Fruit fly (Drosophila melanogaster) whole organism, wandering third instar larva: ENCODE data around the gene Rbsn-5.

Source experiments
- Abd-B ChIP-seq: fragments of >200 bp; optimal IDR thresholded peaks from 2 replicates; lab custom pipeline; 2017; ENCODE audit warnings: missing biosample characterization, missing genetic modification characterization
- CG32264 ChIP-seq: fragments of 200-800 bp; sonication (Bioruptor generic); optimal IDR thresholded peaks from 2 replicates; lab custom pipeline; 2016; ENCODE audit warnings: missing biosample characterization, missing genetic modification characterization
- CG9705 ChIP-seq: fragments of 200-800 bp; sonication (Bioruptor generic); optimal IDR thresholded peaks from 2 replicates; lab custom pipeline; 2018; ENCODE audit warnings: missing biosample characterization, mild to moderate bottlenecking, missing genetic modification characterization
- CrebA ChIP-seq: fragments of 200-800 bp; sonication (Bioruptor generic); optimal IDR thresholded peaks from 2 replicates; lab custom pipeline; 2016; ENCODE audit warnings: missing biosample characterization, mild to moderate bottlenecking, missing genetic modification characterization, borderline replicate concordance
- Dfd ChIP-seq: fragments of >200 bp; optimal IDR thresholded peaks from 2 replicates; lab custom pipeline; 2017; ENCODE audit warnings: missing biosample characterization, missing genetic modification characterization
- Dif ChIP-seq: fragments of 200-275, 200-300 bp; sonication (Bioruptor generic); optimal IDR thresholded peaks from 2 replicates; lab custom pipeline; 2018; ENCODE audit warnings: missing biosample characterization, missing genetic modification characterization; ENCODE audit not compliant: partially characterized antibody
- GATAd ChIP-seq: sonication (Bioruptor generic); optimal IDR thresholded peaks from 2 replicates; lab custom pipeline; 2016; ENCODE audit warnings: missing biosample characterization, missing genetic modification characterization
- HLH106 ChIP-seq: fragments of 200-800 bp; optimal IDR thresholded peaks from 3 replicates; lab custom pipeline; 2019; ENCODE audit warnings: missing biosample characterization, mild to moderate bottlenecking, missing genetic modification characterization, moderate library complexity
- Hnf4 ChIP-seq: fragments of 200-800 bp; sonication (Bioruptor generic); optimal IDR thresholded peaks from 2 replicates; lab custom pipeline; 2016; ENCODE audit warnings: missing biosample characterization, mild to moderate bottlenecking, missing genetic modification characterization
- Hr78 ChIP-seq: fragments of >200 bp; optimal IDR thresholded peaks from 2 replicates; lab custom pipeline; 2017; ENCODE audit warnings: missing biosample characterization, missing genetic modification characterization
- Hr83 ChIP-seq: fragments of 200-300 bp; sonication (Bioruptor generic); optimal IDR thresholded peaks from 2 replicates; lab custom pipeline; 2016; ENCODE audit warnings: missing biosample characterization, mild to moderate bottlenecking, missing genetic modification characterization, moderate library complexity; ENCODE audit not compliant: poor library complexity, severe bottlenecking
- Jra ChIP-seq: sonication (Bioruptor generic); optimal IDR thresholded peaks from 2 replicates; lab custom pipeline; 2016; ENCODE audit warnings: missing biosample characterization, missing genetic modification characterization
- Mio ChIP-seq: sonication (Bioruptor generic); optimal IDR thresholded peaks from 2 replicates; lab custom pipeline; 2016; ENCODE audit warnings: missing biosample characterization, missing genetic modification characterization
- Myc ChIP-seq: fragments of >200 bp; optimal IDR thresholded peaks from 2 replicates; lab custom pipeline; 2017
- N ChIP-seq: fragments of >200 bp; optimal IDR thresholded peaks from 2 replicates; lab custom pipeline; 2018; ENCODE audit warnings: missing biosample characterization, missing external identifiers, missing genetic modification characterization
- OdsH ChIP-seq: fragments of 200-800 bp; sonication (Bioruptor generic); optimal IDR thresholded peaks from 2 replicates; lab custom pipeline; 2016; ENCODE audit warnings: missing biosample characterization, mild to moderate bottlenecking, missing genetic modification characterization
- Rel ChIP-seq, 2 experiments: fragments of 200-800 bp; sonication (Bioruptor generic) in 1 of 2; optimal IDR thresholded peaks; 2 replicates in 1 of 2; 3 replicates in 1 of 2; lab custom pipeline; 2016 to 2019; ENCODE audit warnings: mild to moderate bottlenecking in 2 of 2, missing biosample characterization in 2 of 2, missing genetic modification characterization in 2 of 2, moderate library complexity in 1 of 2
- Sp1 ChIP-seq: fragments of 200-800 bp; sonication (Bioruptor generic); optimal IDR thresholded peaks from 3 replicates; lab custom pipeline; 2019; ENCODE audit warnings: missing biosample characterization, mild to moderate bottlenecking, missing genetic modification characterization, moderate library complexity
- Vsx2 ChIP-seq: fragments of 200-300, 225-300 bp; sonication (Bioruptor generic); optimal IDR thresholded peaks from 2 replicates; lab custom pipeline; 2018; ENCODE audit warnings: missing biosample characterization, missing genetic modification characterization; ENCODE audit not compliant: partially characterized antibody
- br ChIP-seq: fragments of 200-800 bp; sonication (Bioruptor generic); optimal IDR thresholded peaks from 2 replicates; lab custom pipeline; 2016; ENCODE audit warnings: missing biosample characterization, missing genetic modification characterization
- brk ChIP-seq: fragments of 200-800 bp; sonication (Bioruptor generic); optimal IDR thresholded peaks from 2 replicates; lab custom pipeline; 2016; ENCODE audit warnings: missing biosample characterization, mild to moderate bottlenecking, missing genetic modification characterization
- dl ChIP-seq, 2 experiments: fragments of 175-275, 200-275 bp in 1 of 2; fragments of 200-275 bp in 1 of 2; sonication (Bioruptor generic); optimal IDR thresholded peaks; lab custom pipeline; 2018; ENCODE audit warnings: mild to moderate bottlenecking in 2 of 2, missing biosample characterization in 2 of 2, missing genetic modification characterization in 2 of 2, moderate library complexity in 2 of 2; ENCODE audit not compliant: partially characterized antibody in 2 of 2, insufficient read depth in 1 of 2
- dmrt93B ChIP-seq: fragments of 200-800 bp; sonication (Bioruptor generic); optimal IDR thresholded peaks from 2 replicates; lab custom pipeline; 2018; ENCODE audit warnings: missing biosample characterization, mild to moderate bottlenecking, missing genetic modification characterization
- dsf ChIP-seq: sonication (Bioruptor generic); optimal IDR thresholded peaks from 2 replicates; lab custom pipeline; 2016; ENCODE audit warnings: missing biosample characterization, missing genetic modification characterization, borderline replicate concordance
- ey ChIP-seq: fragments of 200-800 bp; sonication (Bioruptor generic); optimal IDR thresholded peaks from 2 replicates; lab custom pipeline; 2016; ENCODE audit warnings: missing biosample characterization, missing genetic modification characterization
- foxo ChIP-seq, 2 experiments: fragments of 200-800 bp; sonication (Bioruptor generic); optimal IDR thresholded peaks; 2 replicates in 1 of 2; 3 replicates in 1 of 2; lab custom pipeline; 2016 to 2017; ENCODE audit warnings: missing biosample characterization in 2 of 2, missing genetic modification characterization in 2 of 2
- fru ChIP-seq: fragments of 200-800 bp; sonication (Bioruptor generic); optimal IDR thresholded peaks from 3 replicates; lab custom pipeline; 2016; ENCODE audit warnings: missing biosample characterization, mild to moderate bottlenecking, missing genetic modification characterization
- h ChIP-seq: fragments of 200-800 bp; sonication (Bioruptor generic); optimal IDR thresholded peaks from 3 replicates; lab custom pipeline; 2016; ENCODE audit warnings: missing biosample characterization, mild to moderate bottlenecking, missing genetic modification characterization
- jim ChIP-seq: fragments of 175-275, 200-325 bp; sonication (Bioruptor generic); optimal IDR thresholded peaks from 2 replicates; lab custom pipeline; 2016; ENCODE audit warnings: missing biosample characterization, mild to moderate bottlenecking, missing genetic modification characterization
- lola ChIP-seq: fragments of >200 bp; optimal IDR thresholded peaks from 2 replicates; lab custom pipeline; 2017; ENCODE audit warnings: missing biosample characterization, missing genetic modification characterization
- pan ChIP-seq: fragments of >200 bp; optimal IDR thresholded peaks from 2 replicates; lab custom pipeline; 2017
- psq ChIP-seq: fragments of 200-800 bp; sonication (Bioruptor generic); optimal IDR thresholded peaks from 3 replicates; lab custom pipeline; 2017; ENCODE audit warnings: missing biosample characterization, mild to moderate bottlenecking, missing genetic modification characterization, moderate library complexity
- rgr ChIP-seq: fragments of 200-800 bp; sonication (Bioruptor generic); optimal IDR thresholded peaks from 3 replicates; lab custom pipeline; 2016; ENCODE audit warnings: missing biosample characterization, mild to moderate bottlenecking, missing genetic modification characterization
- sage ChIP-seq: fragments of 200-800 bp; sonication (Bioruptor generic); optimal IDR thresholded peaks from 2 replicates; lab custom pipeline; 2016; ENCODE audit warnings: missing biosample characterization, mild to moderate bottlenecking, missing genetic modification characterization
- sv ChIP-seq: fragments of 200-800 bp; sonication (Bioruptor generic); optimal IDR thresholded peaks from 3 replicates; lab custom pipeline; 2016; ENCODE audit warnings: missing biosample characterization, missing genetic modification characterization
- tai ChIP-seq: sonication (Bioruptor generic); optimal IDR thresholded peaks from 2 replicates; lab custom pipeline; 2016; ENCODE audit warnings: missing biosample characterization, missing genetic modification characterization
- usp ChIP-seq: fragments of >200 bp; optimal IDR thresholded peaks from 2 replicates; lab custom pipeline; 2017; ENCODE audit warnings: missing biosample characterization, missing genetic modification characterization
- woc ChIP-seq: sonication (Bioruptor generic); optimal IDR thresholded peaks from 2 replicates; lab custom pipeline; 2016; ENCODE audit warnings: missing biosample characterization, mild to moderate bottlenecking, missing genetic modification characterization

The Rbsn-5 gene

dm6 chr2L:8209362-8209761 lies 49.7 kb downstream of the Rbsn-5 start:
- no peak for TF ChIP-seq Myc (lab: Kevin White, UChicago)
- TF ChIP-seq foxo (GFP tag; optimal IDR thresholded peaks at IDR 0.05; lab: Kevin White, UChicago) = no peak
- no peak for TF ChIP-seq Mio
- TF ChIP-seq Hnf4 (GFP tag; lab: Kevin White, UChicago) = no peak
- TF ChIP-seq Hr78 = no peak

dm6 chr2L:8210468-8210867 lies 50.8 kb downstream of the Rbsn-5 start:
- TF ChIP-seq lola (GFP tag; lab: Kevin White, UChicago) (no peak), Vsx2 (GFP tag; lab: Kevin White, UChicago) (no peak), woc (GFP tag; lab: Kevin White, UChicago) (no peak), usp (GFP tag; lab: Kevin White, UChicago) (no peak), OdsH (GFP tag; lab: Kevin White, UChicago) (no peak), CG9705 (GFP tag; lab: Kevin White, UChicago) (no peak), CrebA (no peak), tai (GFP tag; lab: Kevin White, UChicago) (no peak), br (no peak), foxo (GFP tag; optimal IDR thresholded peaks at IDR 0.05; lab: Kevin White, UChicago) (no peak), psq (no peak), Abd-B (GFP tag; lab: Kevin White, UChicago) (no peak), dmrt93B (GFP tag; lab: Kevin White, UChicago) (no peak)
- TF ChIP-seq, all 38 proteins: peak for 0

dm6 chr2L:8211070-8211469 lies 51.4 kb downstream of the Rbsn-5 start, which contains the start of gene Ssb-c31a:
Ssb-c31a (plus strand) TSS chr2L:8211347.
- TF ChIP-seq usp (GFP tag; lab: Kevin White, UChicago) (no peak), Myc (lab: Kevin White, UChicago) (no peak), HLH106 (peak; percentile 68), Hr83 (GFP tag; lab: Kevin White, UChicago) (no peak), N (no peak), dmrt93B (GFP tag; lab: Kevin White, UChicago) (peak; percentile 32), CrebA (no peak), sage (GFP tag; lab: Kevin White, UChicago) (peak; percentile 48), foxo (GFP tag; optimal IDR thresholded peaks at IDR 0.05; lab: Kevin White, UChicago) (peak; percentile 71 to 75), OdsH (GFP tag; lab: Kevin White, UChicago) (peak; percentile 60), Jra (GFP tag; lab: Kevin White, UChicago) (peak; percentile 90), fru (GFP tag; lab: Kevin White, UChicago) (peak; percentile 78), dsf (GFP tag; lab: Kevin White, UChicago) (peak; percentile 81), CG32264 (peak; percentile 34), GATAd (GFP tag; lab: Kevin White, UChicago) (peak; percentile 61), jim (GFP tag; lab: Kevin White, UChicago) (no peak), Vsx2 (GFP tag; lab: Kevin White, UChicago) (no peak), tai (GFP tag; lab: Kevin White, UChicago) (peak; percentile 88), pan (lab: Kevin White, UChicago) (no peak), Rel (GFP tag; optimal IDR thresholded peaks at IDR 0.05; lab: Kevin White, UChicago) (no peak), Rel (tag; optimal IDR thresholded peaks at IDR 0.05; lab: Kevin White, UChicago) (peak; percentile 49), Dfd (no peak), br (peak; percentile 80), Hr78 (no peak), Hnf4 (GFP tag; lab: Kevin White, UChicago) (peak; percentile 81), h (GFP tag; lab: Kevin White, UChicago) (peak; percentile 83), sv (GFP tag; lab: Kevin White, UChicago) (peak; percentile 65), dl (GFP tag; optimal IDR thresholded peaks at IDR 0.05; lab: Kevin White, UChicago; ENCODE audit: insufficient read depth in 1 of 2, partially characterized antibody in 2 of 2) (no peak), Dif (GFP tag; lab: Kevin White, UChicago) (no peak), ey (GFP tag; lab: Kevin White, UChicago) (peak; percentile 51), brk (peak; percentile 84), Mio (no peak), psq (peak; percentile 58), rgr (GFP tag; lab: Kevin White, UChicago) (peak; percentile 72), lola (GFP tag; lab: Kevin White, UChicago) (no peak), woc (GFP tag; lab: Kevin White, UChicago) (peak; percentile 73), Abd-B (GFP tag; lab: Kevin White, UChicago) (no peak), Sp1 (GFP tag; lab: Kevin White, UChicago) (peak; percentile 60), CG9705 (GFP tag; lab: Kevin White, UChicago) (peak; percentile 38)
